Worm (Caenorhabditis elegans) whole organism, early embryonic: ENCODE results near the gene cox-11.

ENCODE experiments used
- flt-1 ChIP-seq: fragments of 200-800 bp; sonication (Bioruptor generic); IDR thresholded peaks from 2 replicates; pipeline ENCODE4 v1.3.6; 2022; ENCODE audit warnings: missing genetic modification characterization, missing compliant biosample characterization
- hnd-1 ChIP-seq: sonication (generic microtip); optimal IDR thresholded peaks from 2 replicates; lab custom pipeline; 2016; ENCODE audit warnings: missing genetic modification characterization, missing compliant biosample characterization
- tra-4 ChIP-seq: sonication (generic microtip); optimal IDR thresholded peaks from 2 replicates; lab custom pipeline; 2017; ENCODE audit warnings: missing genetic modification characterization, missing compliant biosample characterization

ce11 chrIV:13243375-13243774, 749 bp upstream of the cox-11 start, which contains the start of gene JC8.4:
- TF ChIP-seq flt-1: no peak
- TF ChIP-seq hnd-1 (tag; lab: Kevin White, UChicago): no peak
- TF ChIP-seq tra-4 (tag; lab: Kevin White, UChicago): no peak
